Worm (Caenorhabditis elegans) whole organism, L4 larva: ENCODE measurements around the gene R10E8.8.
A peak's percentile ranks its signal among the peaks of the same experiment; 100 is the strongest.

Experiments used
- D1046.2 ChIP-seq: fragments of 200-800 bp; sonication (Bioruptor generic); IDR thresholded peaks from 2 replicates; pipeline ENCODE4 v1.3.6; 2022; ENCODE audit warnings: missing genetic modification characterization, missing compliant biosample characterization
- F37D6.2 ChIP-seq: sonication (generic microtip); optimal IDR thresholded peaks from 2 replicates; lab custom pipeline; 2016; ENCODE audit warnings: mild to moderate bottlenecking, missing genetic modification characterization, missing compliant biosample characterization
- F44E2.7 ChIP-seq: fragments of 200-800 bp; sonication (Bioruptor generic); IDR thresholded peaks from 2 replicates; pipeline ENCODE4 v2.1.2; 2022; ENCODE audit warnings: missing genetic modification characterization, missing compliant biosample characterization
- F49E8.2 ChIP-seq: sonication (generic microtip); optimal IDR thresholded peaks from 2 replicates; lab custom pipeline; 2016; ENCODE audit warnings: missing compliant biosample characterization, mild to moderate bottlenecking, missing genetic modification characterization, borderline replicate concordance
- R02D3.7 ChIP-seq: fragments of 150-350 bp; sonication (generic microtip); optimal IDR thresholded peaks from 3 replicates; lab custom pipeline; 2014; ENCODE audit warnings: missing biosample characterization, missing genetic modification characterization
- aha-1 ChIP-seq: fragments of 150-350 bp; peaks from one replicate; lab custom pipeline; 2014; ENCODE audit warnings: missing biosample characterization, missing genetic modification characterization
- aly-2 ChIP-seq: sonication (generic microtip); optimal IDR thresholded peaks from 2 replicates; lab custom pipeline; 2018; ENCODE audit warnings: missing biosample characterization, missing genetic modification characterization
- ama-1 ChIP-seq: fragments of 150-350 bp; optimal IDR thresholded peaks from 2 replicates; lab custom pipeline; 2014; ENCODE audit warnings: inconsistent platforms, mixed read lengths
- ceh-28 ChIP-seq: fragments of 150-350 bp; optimal IDR thresholded peaks from 2 replicates; lab custom pipeline; 2014; ENCODE audit warnings: missing biosample characterization, missing genetic modification reagents, missing genetic modification characterization
- ceh-44 ChIP-seq: fragments of 200-800 bp; sonication (Bioruptor generic); IDR thresholded peaks from 2 replicates; pipeline ENCODE4 v1.3.6; 2022; ENCODE audit warnings: missing genetic modification reagents, missing genetic modification characterization, missing compliant biosample characterization
- ceh-82 ChIP-seq: sonication (generic microtip); optimal IDR thresholded peaks from 2 replicates; lab custom pipeline; 2017; ENCODE audit warnings: missing biosample characterization, missing genetic modification characterization
- daf-16 ChIP-seq, 3 experiments: sonication (generic microtip); optimal IDR thresholded peaks; 2 replicates each; lab custom pipeline; 2016 to 2017; ENCODE audit warnings: missing genetic modification characterization in 3 of 3, missing genetic modification reagents in 3 of 3, mild to moderate bottlenecking in 2 of 3, missing compliant biosample characterization in 2 of 3, missing biosample characterization in 1 of 3, moderate library complexity in 1 of 3
- dmd-6 ChIP-seq: fragments of 200-800 bp; sonication (Bioruptor generic); IDR thresholded peaks from 2 replicates; pipeline ENCODE4 v1.3.6; 2022; ENCODE audit warnings: missing genetic modification reagents, missing genetic modification characterization, missing compliant biosample characterization
- duxl-1 ChIP-seq: sonication (generic microtip); optimal IDR thresholded peaks from 2 replicates; lab custom pipeline; 2016; ENCODE audit warnings: mild to moderate bottlenecking, missing genetic modification characterization, moderate library complexity, missing compliant biosample characterization; ENCODE audit not compliant: poor library complexity
- dve-1 ChIP-seq: sonication (generic microtip); optimal IDR thresholded peaks from 2 replicates; lab custom pipeline; 2017; ENCODE audit warnings: antibody characterized with exemption, mild to moderate bottlenecking, missing genetic modification characterization, missing compliant biosample characterization; ENCODE audit not compliant: insufficient read depth
- egl-27 ChIP-seq: sonication (generic microtip); optimal IDR thresholded peaks from 3 replicates; lab custom pipeline; 2017; ENCODE audit warnings: missing biosample characterization, missing genetic modification reagents, missing genetic modification characterization
- egl-43 ChIP-seq: fragments of 200-800 bp; sonication (Bioruptor generic); IDR thresholded peaks from 2 replicates; pipeline ENCODE4 v1.3.6; 2022; ENCODE audit warnings: missing genetic modification reagents, missing genetic modification characterization, missing compliant biosample characterization
- fos-1 ChIP-seq: fragments of 150-350 bp; optimal IDR thresholded peaks from 2 replicates; lab custom pipeline; 2014; ENCODE audit warnings: missing biosample characterization, missing genetic modification characterization
- hlh-11 ChIP-seq: fragments of 200-800 bp; sonication (Bioruptor generic); optimal IDR thresholded peaks from 2 replicates; lab custom pipeline; 2018; ENCODE audit warnings: mild to moderate bottlenecking, missing genetic modification characterization, missing compliant biosample characterization
- jun-1 ChIP-seq: fragments of 150-350 bp; optimal IDR thresholded peaks from 2 replicates; lab custom pipeline; 2014; ENCODE audit warnings: missing biosample characterization, missing genetic modification reagents, missing genetic modification characterization
- lin-15B ChIP-seq: fragments of 150-350 bp; sonication (generic microtip); optimal IDR thresholded peaks from 3 replicates; lab custom pipeline; 2014; ENCODE audit warnings: missing biosample characterization, missing genetic modification characterization
- lin-29 ChIP-seq: fragments of 200-800 bp; sonication (Bioruptor generic); IDR thresholded peaks from 2 replicates; pipeline ENCODE4 v1.3.6; 2022; ENCODE audit warnings: missing genetic modification reagents, missing genetic modification characterization, missing compliant biosample characterization
- lir-3 ChIP-seq: sonication (generic microtip); optimal IDR thresholded peaks from 2 replicates; lab custom pipeline; 2016; ENCODE audit warnings: mild to moderate bottlenecking, missing genetic modification characterization, missing compliant biosample characterization
- madf-5 ChIP-seq, 2 experiments: fragments of 200-800 bp; sonication (Bioruptor generic); IDR thresholded peaks; 2 replicates each; pipeline ENCODE4 v1.3.6; 2022; ENCODE audit warnings: missing compliant biosample characterization in 2 of 2, missing genetic modification characterization in 2 of 2
- mdl-1 ChIP-seq, 2 experiments: fragments of 150-350 bp in 1 of 2; sonication (generic microtip) in 1 of 2; optimal IDR thresholded peaks; 2 replicates each; lab custom pipeline; 2014 to 2017; ENCODE audit warnings: missing biosample characterization in 2 of 2, missing genetic modification characterization in 2 of 2
- mdt-29 ChIP-seq: fragments of 200-800 bp; sonication (Bioruptor generic); IDR thresholded peaks from 2 replicates; pipeline ENCODE4 v1.3.6; 2022; ENCODE audit warnings: missing genetic modification reagents, missing genetic modification characterization, missing compliant biosample characterization
- mep-1 ChIP-seq: fragments of 150-350 bp; sonication (generic microtip); optimal IDR thresholded peaks from 3 replicates; lab custom pipeline; 2014; ENCODE audit warnings: missing biosample characterization, missing genetic modification characterization
- mxl-3 ChIP-seq: fragments of 200-800 bp; sonication (Bioruptor generic); optimal IDR thresholded peaks from 2 replicates; lab custom pipeline; 2018; ENCODE audit warnings: mild to moderate bottlenecking, missing genetic modification characterization, missing compliant biosample characterization
- nhr-28 ChIP-seq: fragments of 150-350 bp; optimal IDR thresholded peaks from 2 replicates; lab custom pipeline; 2014; ENCODE audit warnings: missing biosample characterization, missing genetic modification characterization
- nhr-42 ChIP-seq: fragments of 200-800 bp; sonication (Bioruptor generic); IDR thresholded peaks from 2 replicates; pipeline ENCODE4 v1.3.6; 2022; ENCODE audit warnings: missing genetic modification characterization, missing compliant biosample characterization
- nhr-77 ChIP-seq: fragments of 150-350 bp; optimal IDR thresholded peaks from 2 replicates; lab custom pipeline; 2014; ENCODE audit warnings: missing biosample characterization, missing genetic modification characterization
- pha-4 ChIP-seq, 2 experiments: fragments of 150-350 bp in 1 of 2; fragments of 200-800 bp in 1 of 2; sonication (Bioruptor generic) in 1 of 2; IDR thresholded peaks in 1 of 2; optimal IDR thresholded peaks in 1 of 2; 2 replicates each; pipeline versions ENCODE4 v1.3.6 to Lab custom; 2014 to 2022; ENCODE audit warnings: missing genetic modification characterization in 2 of 2, missing genetic modification reagents in 2 of 2, missing biosample characterization in 1 of 2, missing compliant biosample characterization in 1 of 2
- pqm-1 ChIP-seq: sonication (generic microtip); optimal IDR thresholded peaks from 2 replicates; lab custom pipeline; 2017; ENCODE audit warnings: missing biosample characterization, missing genetic modification characterization
- rbr-2 ChIP-seq: sonication (generic microtip); optimal IDR thresholded peaks from 2 replicates; lab custom pipeline; 2016; ENCODE audit warnings: missing genotype, missing genetic modification characterization, missing compliant biosample characterization
- snpc-4 ChIP-seq: fragments of 150-350 bp; optimal IDR thresholded peaks from 2 replicates; lab custom pipeline; 2014; ENCODE audit warnings: missing biosample characterization, missing genetic modification characterization
- tag-97 ChIP-seq: fragments of 200-800 bp; sonication (Bioruptor generic); IDR thresholded peaks from 2 replicates; pipeline ENCODE4 v1.3.6; 2022; ENCODE audit warnings: missing genetic modification characterization, missing compliant biosample characterization
- tra-1 ChIP-seq: fragments of 200-800 bp; sonication (Bioruptor generic); IDR thresholded peaks from 2 replicates; pipeline ENCODE4 v1.3.6; 2022; ENCODE audit warnings: missing genetic modification reagents, missing genetic modification characterization, missing compliant biosample characterization
- zag-1 ChIP-seq: fragments of 150-350 bp; optimal IDR thresholded peaks from 2 replicates; lab custom pipeline; 2014; ENCODE audit warnings: missing biosample characterization, missing genetic modification characterization
- zfp-2 ChIP-seq: sonication (generic microtip); optimal IDR thresholded peaks from 2 replicates; lab custom pipeline; 2016; ENCODE audit warnings: mild to moderate bottlenecking, missing genetic modification characterization, missing compliant biosample characterization
- zfp-3 ChIP-seq: fragments of 200-800 bp; sonication (Bioruptor generic); conservative IDR thresholded peaks from 2 replicates; pipeline ENCODE4 v1.3.6; 2022; ENCODE audit warnings: missing genetic modification reagents, missing genetic modification characterization, missing compliant biosample characterization
- zip-2 ChIP-seq: fragments of 150-350 bp; optimal IDR thresholded peaks from 2 replicates; lab custom pipeline; 2014; ENCODE audit warnings: missing biosample characterization, missing genetic modification characterization
- ztf-11 ChIP-seq: fragments of 150-350 bp; optimal IDR thresholded peaks from 2 replicates; lab custom pipeline; 2014; ENCODE audit warnings: missing biosample characterization, missing genetic modification characterization

The R10E8.8 gene

DNA sequence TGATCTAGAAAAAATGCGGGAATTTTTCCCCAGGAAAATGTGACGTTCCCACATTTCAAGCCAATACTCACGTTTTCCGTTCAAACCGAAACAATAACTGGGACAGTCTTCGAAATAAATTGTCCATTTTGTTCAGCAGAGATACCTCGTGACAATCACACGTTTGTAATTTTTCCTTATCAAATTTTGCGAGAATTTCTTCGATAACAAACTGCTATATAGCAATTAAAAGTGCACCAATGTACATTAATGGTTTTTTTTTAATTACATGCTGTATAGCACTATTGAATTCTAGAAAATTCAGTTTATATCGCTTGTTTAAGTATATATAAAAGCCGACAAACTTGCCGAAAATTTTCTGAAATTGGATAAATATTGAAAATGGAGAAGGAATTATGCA is 24.8 kb upstream of the R10E8.8 start, which contains the start of gene R10E8.6 (continued):
- no peak for TF ChIP-seq rbr-2
- TF ChIP-seq mdl-1 (tag; optimal IDR thresholded peaks at IDR 0.05; lab: Kevin White, UChicago) = no peak
- TF ChIP-seq hlh-11 = peak; percentile 63
- TF ChIP-seq ceh-82 (tag; lab: Kevin White, UChicago) = no peak

ce11 chrV:18265514-18265913 is 24.0 kb upstream of the R10E8.8 start:
- TF ChIP-seq nhr-42 (GFP tag; lab: Robert Waterston, UW) = no peak
- TF ChIP-seq aha-1 = peak; percentile 91
- no peak for TF ChIP-seq nhr-28

ce11 chrV:18254483-18254882 is 13.0 kb upstream of the R10E8.8 start, which contains the start of gene R10E8.5:
TSS of gene R10E8.5 (plus strand) at chrV:18254783.
- TF ChIP-seq F44E2.7 (GFP tag; lab: Robert Waterston, UW) (no peak), tra-1 (GFP tag; lab: Robert Waterston, UW) (no peak), F49E8.2 (tag; lab: Kevin White, UChicago) (no peak), mdt-29 (no peak), dve-1 (tag; lab: Kevin White, UChicago) (no peak)

ce11 chrV:18253494-18253893 is 12.0 kb upstream of the R10E8.8 start, which contains the start of gene R10E8.2:
TSS of gene R10E8.2 (plus strand) at chrV:18253794.
- TF ChIP-seq D1046.2 (GFP tag; lab: Robert Waterston, UW) = no peak
- TF ChIP-seq duxl-1 (tag; lab: Kevin White, UChicago) = no peak
- no peak for TF ChIP-seq ceh-44
- no peak for TF ChIP-seq nhr-77 (tag; lab: Kevin White, UChicago)
- TF ChIP-seq mxl-3 (GFP tag; lab: Kevin White, UChicago) = no peak
- no peak for TF ChIP-seq ztf-11 (tag; lab: Kevin White, UChicago)
- TF ChIP-seq zip-2 = no peak
- TF ChIP-seq ama-1 (lab: Kevin White, UChicago) = no peak
- no peak for TF ChIP-seq ceh-28 (tag; lab: Kevin White, UChicago)
- no peak for TF ChIP-seq pha-4 (GFP tag; IDR thresholded peaks at IDR 0.05; lab: Robert Waterston, UW)
- TF ChIP-seq pha-4 (tag; optimal IDR thresholded peaks at IDR 0.05; lab: Kevin White, UChicago) = no peak
- TF ChIP-seq zag-1 (tag; lab: Kevin White, UChicago) = no peak
- no peak for TF ChIP-seq madf-5 (GFP tag; IDR thresholded peaks at IDR 0.05; lab: Robert Waterston, UW)

- TF ChIP-seq pqm-1 (peak; percentile 15), snpc-4 (tag; lab: Kevin White, UChicago) (no peak), nhr-28 (peak; percentile 57)
These were observed 10.8 kb upstream of the R10E8.8 start, which contains the start of gene R10E8.1 for ce11 chrV:18252239-18252638. TSS of gene R10E8.1 (minus strand) at chrV:18252416.

DNA sequence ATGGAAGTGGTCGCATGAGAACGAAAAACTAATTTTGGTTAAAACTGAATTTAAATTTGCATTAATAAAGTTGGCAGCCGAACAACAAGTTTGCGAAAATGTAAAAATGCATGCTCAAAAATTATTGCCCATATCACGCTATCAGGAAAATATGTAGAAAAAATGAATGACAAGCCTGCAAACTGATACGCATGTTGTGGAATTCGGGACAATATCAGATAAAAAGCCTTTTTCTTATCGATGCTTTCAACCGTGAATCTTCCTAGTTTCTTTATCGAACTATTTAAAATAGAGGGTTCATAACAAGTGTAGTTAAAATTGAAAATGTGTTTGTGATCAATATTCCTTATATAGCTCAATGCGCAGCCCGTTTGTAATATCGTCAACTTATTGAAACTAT is 4.6 kb upstream of the R10E8.8 start:
- TF ChIP-seq lin-29 (no peak), F49E8.2 (tag; lab: Kevin White, UChicago) (no peak), nhr-28 (peak; percentile 63), madf-5 (GFP tag; IDR thresholded peaks at IDR 0.05; lab: Robert Waterston, UW) (no peak), fos-1 (tag; lab: Kevin White, UChicago) (no peak), rbr-2 (no peak), jun-1 (tag; lab: Kevin White, UChicago) (no peak), aly-2 (tag; lab: Kevin White, UChicago) (no peak), zfp-2 (tag; lab: Kevin White, UChicago) (no peak), snpc-4 (tag; lab: Kevin White, UChicago) (no peak), lir-3 (tag; lab: Kevin White, UChicago) (no peak), zfp-3 (GFP tag; lab: Robert Waterston, UW) (no peak), tag-97 (GFP tag; lab: Robert Waterston, UW) (no peak), daf-16 (GFP tag; optimal IDR thresholded peaks at IDR 0.05; lab: Kevin White, UChicago) (no peak), daf-16 (tag; optimal IDR thresholded peaks at IDR 0.05; lab: Kevin White, UChicago) (peak; percentile 49), dmd-6 (GFP tag; lab: Robert Waterston, UW) (peak; percentile 36; the same call in 1 of the 2 replicates), egl-43 (GFP tag; lab: Robert Waterston, UW) (no peak), R02D3.7 (no peak), lin-15B (tag; lab: Kevin White, UChicago) (no peak), hlh-11 (no peak), pqm-1 (peak; percentile 77), F37D6.2 (tag; lab: Kevin White, UChicago) (no peak), egl-27 (no peak), mep-1 (no peak)
